Worm (Caenorhabditis elegans): ENCODE data around the gene mog-1.

mog-1 gene

DNA sequence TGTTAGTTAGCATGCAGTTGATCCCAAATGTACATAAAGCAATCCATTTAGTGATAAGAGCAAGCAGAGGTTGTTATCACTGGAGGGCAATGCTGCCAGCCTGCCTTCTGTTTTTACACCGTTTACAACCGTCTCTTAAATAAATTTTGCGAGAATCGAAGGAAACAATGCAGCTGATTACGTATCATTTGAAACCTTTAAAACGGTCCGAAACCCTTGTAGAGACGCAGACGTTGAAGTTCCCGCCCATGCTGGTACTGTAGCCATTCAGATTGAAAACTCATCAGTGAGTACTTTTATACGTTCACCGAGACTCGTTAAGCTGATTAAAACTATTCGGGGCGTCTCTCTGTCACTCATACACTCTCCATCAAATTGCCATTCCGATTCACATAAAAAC is 25.6 kb downstream of the mog-1 start (continued):
- TF ChIP-seq daf-12 (tag; optimal IDR thresholded peaks at IDR 0.05) (no peak), gei-8 (GFP tag; optimal IDR thresholded peaks at IDR 0.05) (no peak), zfp-3 (GFP tag; conservative IDR thresholded peaks at IDR 0.05) (no peak), ama-1 (optimal IDR thresholded peaks at IDR 0.05) (no peak), Y75B8A.6 (GFP tag; IDR thresholded peaks at IDR 0.05) (no peak), rbr-2 (tag; optimal IDR thresholded peaks at IDR 0.05) (no peak), ceh-82 (tag; optimal IDR thresholded peaks at IDR 0.05) (no peak), cey-2 (tag; optimal IDR thresholded peaks at IDR 0.05; ENCODE audit: borderline replicate concordance, insufficient read depth) (no peak), nhr-25 (tag; optimal IDR thresholded peaks at IDR 0.05; ENCODE audit: borderline replicate concordance, insufficient read depth) (no peak), daf-19 (GFP tag; conservative IDR thresholded peaks at IDR 0.05) (no peak), madf-5 (GFP tag; IDR thresholded peaks at IDR 0.05) (no peak), fos-1 (tag; optimal IDR thresholded peaks at IDR 0.05) (no peak), arid-1 (GFP tag; conservative IDR thresholded peaks at IDR 0.05) (no peak), T20F7.1 (GFP tag; optimal IDR thresholded peaks at IDR 0.05) (peak; percentile 1), F10B5.3 (tag; optimal IDR thresholded peaks at IDR 0.05) (no peak), nhr-76 (tag; optimal IDR thresholded peaks at IDR 0.05) (no peak), snpc-1.2 (GFP tag; IDR thresholded peaks at IDR 0.05) (no peak), D1046.2 (GFP tag; IDR thresholded peaks at IDR 0.05) (no peak), nhr-41 (GFP tag; IDR thresholded peaks at IDR 0.05) (0 out of 2 replicates have a peak, but pooled peaks have one; percentile 9), unc-39 (tag; optimal IDR thresholded peaks at IDR 0.05) (no peak), nhr-237 (tag; optimal IDR thresholded peaks at IDR 0.05) (no peak), F44E2.7 (GFP tag; IDR thresholded peaks at IDR 0.05) (no peak), unc-130 (GFP tag; optimal IDR thresholded peaks at IDR 0.05) (no peak), F49E8.2 (tag; optimal IDR thresholded peaks at IDR 0.05; ENCODE audit: borderline replicate concordance) (no peak), mxl-3 (GFP tag; optimal IDR thresholded peaks at IDR 0.05) (peak; percentile 11), lin-15B (tag; optimal IDR thresholded peaks at IDR 0.05) (no peak), lsy-2 (tag; optimal IDR thresholded peaks at IDR 0.05) (peak; percentile 4 to 29), F26F4.8 (GFP tag; conservative IDR thresholded peaks at IDR 0.05) (no peak), spr-3 (GFP tag; optimal IDR thresholded peaks at IDR 0.05) (no peak), mep-1 (tag; optimal IDR thresholded peaks at IDR 0.05) (peak; percentile 56), egl-43 (GFP tag; IDR thresholded peaks at IDR 0.05) (no peak), hlh-11 (tag; optimal IDR thresholded peaks at IDR 0.05) (peak; percentile 85)

ce11 chrIII:9929525-9929924 is 26.5 kb downstream of the mog-1 start:
- TF ChIP-seq aha-1 (tag) (peak; percentile 84), mep-1 (tag; optimal IDR thresholded peaks at IDR 0.05) (no peak), skn-1 (tag; optimal IDR thresholded peaks at IDR 0.05) (no peak), madf-9 (GFP tag; conservative IDR thresholded peaks at IDR 0.05) (no peak), ces-1 (GFP tag; optimal IDR thresholded peaks at IDR 0.05) (no peak), dmd-8 (GFP tag; IDR thresholded peaks at IDR 0.05) (no peak), hif-1 (tag; optimal IDR thresholded peaks at IDR 0.05) (no peak), nhr-11 (tag; optimal IDR thresholded peaks at IDR 0.05) (no peak)

DNA sequence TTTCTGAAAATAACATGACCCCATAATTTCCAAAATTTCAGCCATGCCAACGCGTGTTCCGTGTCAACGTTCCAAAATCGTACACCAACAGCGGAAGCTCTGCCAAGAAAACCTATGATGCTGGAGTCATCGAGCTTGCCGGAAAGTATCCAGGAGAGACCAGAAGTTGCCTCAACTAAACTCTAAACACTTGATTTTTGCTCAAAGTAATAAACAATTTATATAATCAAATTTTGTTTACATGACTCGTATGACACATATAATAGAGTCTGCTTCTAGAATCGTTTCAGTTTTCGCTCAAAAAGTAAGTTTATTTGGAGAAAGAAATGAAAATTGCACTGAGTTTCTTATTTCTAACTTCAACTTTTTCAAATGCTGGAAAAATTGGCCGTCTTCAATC is 27.2 kb downstream of the mog-1 start, which contains the start of gene ttr-1:
Gene ttr-1, plus strand, starts transcription at position 301 of the 400 bp plus-strand sequence.
- TF ChIP-seq zag-1 (tag; optimal IDR thresholded peaks at IDR 0.05) = no peak
- no peak for TF ChIP-seq php-3 (GFP tag; IDR thresholded peaks at IDR 0.05)
- no peak for TF ChIP-seq spr-1 (tag; optimal IDR thresholded peaks at IDR 0.05)
